Fruit fly (Drosophila melanogaster) whole organism, adult: ENCODE data around the gene CG9395.

Experiments
- CG11617 ChIP-seq: fragments of 200-800 bp; sonication (Bioruptor generic); optimal IDR thresholded peaks from 2 replicates; lab custom pipeline; 2017; ENCODE audit warnings: mild to moderate bottlenecking, missing biosample characterization, missing genetic modification reagents, missing genetic modification characterization
- CG12768 ChIP-seq: fragments of 200-800 bp; sonication (Bioruptor generic); optimal IDR thresholded peaks from 2 replicates; lab custom pipeline; 2017; ENCODE audit warnings: missing biosample characterization, missing genetic modification characterization, mild to moderate bottlenecking, moderate library complexity, missing genetic modification reagents
- CG14711 ChIP-seq: fragments of 200-800 bp; sonication (Bioruptor generic); optimal IDR thresholded peaks from 2 replicates; lab custom pipeline; 2018; ENCODE audit warnings: missing biosample characterization, mild to moderate bottlenecking, missing genetic modification characterization, moderate library complexity
- CG1620 ChIP-seq: fragments of 200-800 bp; sonication (Bioruptor generic); optimal IDR thresholded peaks from 2 replicates; lab custom pipeline; 2016; ENCODE audit warnings: missing biosample characterization, missing genetic modification characterization
- CG33017 ChIP-seq: fragments of 200-800 bp; sonication (Bioruptor generic); optimal IDR thresholded peaks from 2 replicates; lab custom pipeline; 2018; ENCODE audit warnings: missing biosample characterization, mild to moderate bottlenecking, missing genetic modification characterization, moderate library complexity
- CG5204 ChIP-seq: fragments of 200-800 bp; sonication (Bioruptor generic); optimal IDR thresholded peaks from 2 replicates; lab custom pipeline; 2016; ENCODE audit warnings: missing biosample characterization, missing genetic modification characterization
- CG7045 ChIP-seq: fragments of 200-800 bp; sonication (Bioruptor generic); optimal IDR thresholded peaks from 2 replicates; lab custom pipeline; 2017; ENCODE audit warnings: missing biosample characterization, mild to moderate bottlenecking, missing genetic modification characterization
- CG7101 ChIP-seq: fragments of 200-800 bp; sonication (Bioruptor generic); optimal IDR thresholded peaks from 2 replicates; lab custom pipeline; 2018; ENCODE audit warnings: missing biosample characterization, mild to moderate bottlenecking, missing genetic modification characterization, moderate library complexity
- Clk ChIP-seq: fragments of 200-800 bp; sonication (Bioruptor generic); optimal IDR thresholded peaks from 2 replicates; lab custom pipeline; 2017; ENCODE audit warnings: missing biosample characterization, missing genetic modification characterization
- Crg-1 ChIP-seq: fragments of 200-800 bp; sonication (Bioruptor generic); optimal IDR thresholded peaks from 2 replicates; lab custom pipeline; 2016; ENCODE audit warnings: missing biosample characterization, missing genetic modification characterization
- Hr96 ChIP-seq: fragments of 200-800 bp; sonication (Bioruptor generic); optimal IDR thresholded peaks from 2 replicates; lab custom pipeline; 2016; ENCODE audit warnings: missing biosample characterization, missing genetic modification characterization
- Mnt ChIP-seq: fragments of 200-800 bp; sonication (Bioruptor generic); optimal IDR thresholded peaks from 2 replicates; lab custom pipeline; 2016; ENCODE audit warnings: missing biosample characterization, mild to moderate bottlenecking, missing genetic modification characterization
- bab1 ChIP-seq: fragments of 200-800 bp; sonication (Bioruptor generic); optimal IDR thresholded peaks from 3 replicates; lab custom pipeline; 2019; ENCODE audit warnings: missing biosample characterization, mild to moderate bottlenecking, missing genetic modification characterization, moderate library complexity
- cic ChIP-seq: fragments of 200-800 bp; sonication (Bioruptor generic); optimal IDR thresholded peaks from 2 replicates; lab custom pipeline; 2017; ENCODE audit warnings: missing biosample characterization, mild to moderate bottlenecking, missing genetic modification characterization, moderate library complexity
- cnc ChIP-seq, 2 experiments: fragments of >200 bp; optimal IDR thresholded peaks; 2 replicates each; lab custom pipeline; 2017
- kay ChIP-seq: fragments of 200-800 bp; sonication (Bioruptor generic); peaks from one replicate; lab custom pipeline; 2016; ENCODE audit warnings: missing biosample characterization, missing genetic modification characterization, borderline replicate concordance
- ovo ChIP-seq: fragments of 200-800 bp; sonication (Bioruptor generic); optimal IDR thresholded peaks from 2 replicates; lab custom pipeline; 2016; ENCODE audit warnings: missing biosample characterization, missing genetic modification characterization
- pad ChIP-seq: fragments of 200-800 bp; sonication (Bioruptor generic); optimal IDR thresholded peaks from 3 replicates; lab custom pipeline; 2017; ENCODE audit warnings: missing biosample characterization, missing genetic modification characterization, mild to moderate bottlenecking, moderate library complexity, missing genetic modification reagents
- tj ChIP-seq: fragments of 200-800 bp; sonication (Bioruptor generic); optimal IDR thresholded peaks from 3 replicates; lab custom pipeline; 2017; ENCODE audit warnings: missing biosample characterization, mild to moderate bottlenecking, missing genetic modification characterization, moderate library complexity
- toe ChIP-seq: fragments of 200-800 bp; sonication (Bioruptor generic); optimal IDR thresholded peaks from 2 replicates; lab custom pipeline; 2016; ENCODE audit warnings: missing biosample characterization, missing genetic modification characterization

Gene CG9395

DNA sequence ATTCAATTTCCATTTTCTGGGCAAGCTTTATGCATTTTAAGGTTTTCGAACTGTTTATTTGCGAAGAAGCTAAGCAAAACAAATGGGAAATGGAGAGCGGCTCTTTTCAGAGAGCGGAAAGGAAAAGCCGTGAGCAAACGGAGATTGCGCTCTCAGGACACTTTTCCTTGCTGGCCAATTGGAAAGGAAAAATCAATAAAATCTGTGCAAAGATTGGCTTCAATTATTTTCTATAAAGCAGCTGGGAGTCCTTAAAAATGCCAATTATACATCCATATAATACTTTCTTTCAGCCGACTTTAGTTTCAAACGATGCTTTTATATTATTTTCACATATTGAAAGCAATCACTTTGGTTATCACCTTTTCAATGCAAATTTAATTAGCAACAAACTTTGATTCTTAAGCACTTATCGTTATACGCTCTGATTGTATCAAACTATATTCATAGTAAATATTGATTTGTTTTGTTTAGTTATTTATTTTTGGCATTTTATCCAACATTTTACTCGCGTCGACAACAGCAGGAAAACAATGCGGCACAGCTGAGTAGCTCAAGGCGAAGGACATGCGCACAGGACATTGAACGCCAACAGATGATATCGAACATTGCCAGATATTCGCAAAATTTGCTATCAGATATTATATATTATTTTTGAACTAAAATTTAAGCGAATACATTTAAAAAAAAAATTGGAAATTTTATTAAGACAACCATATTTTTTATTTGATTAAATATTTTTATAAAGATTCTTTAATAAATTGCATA is at the start of gene CG9395:
Gene CG9395, minus strand, starts transcription at position 494 of the 768 bp plus-strand sequence.
- TF ChIP-seq CG12768 (GFP tag; lab: Kevin White, UChicago), result no peak
- no peak for TF ChIP-seq bab1 (GFP tag; lab: Kevin White, UChicago)
- TF ChIP-seq Clk (GFP tag; lab: Kevin White, UChicago), result no peak

DNA sequence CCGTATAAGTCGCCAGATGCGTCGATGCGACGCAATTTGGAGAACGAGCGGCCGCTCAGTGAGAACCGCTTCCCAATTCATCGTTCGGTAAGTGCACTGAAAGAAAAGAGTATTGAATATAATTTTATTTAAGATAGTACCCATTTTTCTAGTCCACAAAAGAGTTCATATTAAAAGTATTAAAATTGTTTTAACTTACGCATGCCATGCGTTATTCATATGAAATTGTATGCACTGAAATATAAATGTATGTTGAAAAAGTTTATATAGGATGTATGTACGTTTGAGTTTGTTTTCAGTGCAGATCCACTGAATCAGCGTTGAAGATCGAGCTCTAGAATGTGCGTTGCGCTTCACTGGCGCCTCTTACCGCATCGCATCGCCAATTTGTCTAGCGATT is 44.7 kb upstream of the CG9395 start:
- TF ChIP-seq CG5204 (GFP tag; lab: Kevin White, UChicago), result peak; percentile 7
- no peak for TF ChIP-seq Mnt (GFP tag; lab: Kevin White, UChicago)
- peak; percentile 37 for TF ChIP-seq toe
- peak; percentile 25 for TF ChIP-seq CG7101 (tag; lab: Kevin White, UChicago)
- TF ChIP-seq bab1 (GFP tag; lab: Kevin White, UChicago), result peak; percentile 54
- peak; percentile 0 for TF ChIP-seq CG33017 (tag; lab: Kevin White, UChicago)

DNA sequence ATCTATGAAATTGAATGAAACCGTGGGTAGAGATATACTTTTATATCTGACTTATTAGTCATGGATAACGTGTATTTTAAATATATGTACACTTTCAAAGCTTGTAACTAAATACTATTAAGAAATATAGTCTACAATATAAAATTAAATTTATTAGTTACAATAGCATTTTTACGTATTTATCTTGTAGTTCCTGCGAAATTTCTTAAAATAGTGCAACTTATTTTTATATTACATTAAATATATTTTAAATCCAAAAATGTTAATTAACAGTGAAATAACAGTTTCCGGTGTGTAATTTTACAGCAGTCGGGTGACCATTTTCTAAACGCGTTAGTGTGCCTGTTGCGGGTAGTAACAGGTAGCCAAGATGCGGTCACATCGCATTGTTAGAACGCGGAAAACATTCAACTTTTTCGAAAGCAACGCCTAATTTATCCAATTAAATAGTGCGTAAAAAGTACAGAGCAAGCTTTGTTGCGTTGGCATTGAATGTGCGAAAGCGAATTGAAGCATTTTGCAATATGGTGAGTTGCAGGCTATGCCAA is 43.8 kb upstream of the CG9395 start, which contains the start of the genes CG10859 and CG7110:
Gene CG10859, minus strand, starts transcription at position 51 of the 548 bp plus-strand sequence.
Gene CG7110, plus strand, starts transcription at position 378 of the 548 bp plus-strand sequence.
- TF ChIP-seq CG7045 (GFP tag; lab: Kevin White, UChicago) (peak; percentile 44), CG5204 (GFP tag; lab: Kevin White, UChicago) (no peak), CG7101 (tag; lab: Kevin White, UChicago) (peak; percentile 72), Clk (GFP tag; lab: Kevin White, UChicago) (no peak), CG1620 (GFP tag; lab: Kevin White, UChicago) (peak; percentile 18), cnc (optimal IDR thresholded peaks at IDR 0.05; lab: Kevin White, UChicago) (no peak), pad (GFP tag; lab: Kevin White, UChicago) (peak; percentile 28), Crg-1 (GFP tag; lab: Kevin White, UChicago) (peak; percentile 50), Hr96 (GFP tag; lab: Kevin White, UChicago) (no peak), CG11617 (peak; percentile 5), tj (no peak), ovo (GFP tag; lab: Kevin White, UChicago) (peak; percentile 11), kay (GFP tag; lab: Kevin White, UChicago) (no peak), CG12768 (GFP tag; lab: Kevin White, UChicago) (no peak), CG14711 (tag; lab: Kevin White, UChicago) (peak; percentile 46), toe (no peak), bab1 (GFP tag; lab: Kevin White, UChicago) (peak; percentile 97), Mnt (GFP tag; lab: Kevin White, UChicago) (peak; percentile 41), CG33017 (tag; lab: Kevin White, UChicago) (peak; percentile 25), cic (GFP tag; lab: Kevin White, UChicago) (no peak)

DNA sequence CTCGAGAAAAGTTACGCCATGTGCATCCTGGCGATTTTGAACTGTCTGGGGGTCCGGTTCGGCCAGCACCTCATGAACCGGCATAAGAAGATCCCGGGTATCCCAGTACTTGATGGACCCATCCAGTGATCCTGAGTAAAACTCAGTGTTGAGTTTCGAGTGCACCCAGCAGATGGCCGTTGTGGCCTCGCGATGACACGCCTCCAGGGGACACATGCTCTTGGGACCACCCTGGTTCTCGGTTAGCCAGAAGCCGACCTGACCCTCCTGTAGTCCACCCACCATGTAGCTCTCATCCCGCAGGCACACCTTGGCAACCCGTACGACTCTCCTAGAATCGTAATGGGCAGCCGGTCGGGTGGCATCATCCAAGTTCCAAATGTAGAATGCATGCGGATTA is 42.5 kb upstream of the CG9395 start:
- no peak for TF ChIP-seq Mnt (GFP tag; lab: Kevin White, UChicago)
- TF ChIP-seq ovo (GFP tag; lab: Kevin White, UChicago), result no peak
- no peak for TF ChIP-seq Clk (GFP tag; lab: Kevin White, UChicago)
- no peak for TF ChIP-seq CG11617
- no peak for TF ChIP-seq toe

DNA sequence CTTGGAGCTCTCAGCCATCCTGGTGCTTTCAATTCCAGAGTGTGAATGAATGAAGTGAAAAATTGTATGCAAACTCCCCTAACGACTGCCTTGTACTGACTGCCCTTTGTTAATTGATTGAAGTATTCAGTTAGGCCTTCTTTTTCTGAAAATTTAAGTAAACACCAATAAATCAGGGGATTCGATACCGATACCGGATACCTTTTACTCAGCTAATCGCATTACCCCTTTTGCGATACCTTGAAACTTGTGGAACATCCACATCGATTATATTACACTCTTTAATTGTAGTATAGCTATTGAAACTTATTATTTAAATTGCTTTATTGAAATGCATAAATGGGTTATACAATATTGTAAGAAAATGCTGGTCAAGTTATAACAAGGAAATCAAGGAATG is 41.2 kb upstream of the CG9395 start, which contains the start of gene CG16957:
Gene CG16957, minus strand, starts transcription at position 101 of the 400 bp plus-strand sequence.
- no peak for TF ChIP-seq ovo (GFP tag; lab: Kevin White, UChicago)
- no peak for TF ChIP-seq CG11617

DNA sequence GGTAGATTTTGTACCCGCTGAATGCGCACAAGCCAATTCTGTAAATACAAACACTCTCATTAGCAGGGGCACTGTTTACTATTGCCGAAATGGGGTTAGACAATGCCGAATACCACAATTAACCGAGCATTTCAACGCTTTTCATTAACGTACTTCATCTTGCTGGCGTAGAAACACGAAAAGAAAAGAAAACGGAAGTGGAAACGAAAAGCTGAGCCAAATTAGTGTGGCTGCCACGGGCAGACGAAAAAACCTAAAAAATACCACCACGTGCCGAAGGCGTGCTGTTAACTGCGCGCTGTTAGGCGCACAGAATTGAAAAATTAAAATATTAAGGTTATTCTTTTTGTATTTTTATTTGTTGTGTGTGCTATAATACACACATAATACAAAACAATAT is 40.0 kb upstream of the CG9395 start, which contains the start of gene RpL24:
Gene RpL24, minus strand, starts transcription at position 229 of the 400 bp plus-strand sequence.
- TF ChIP-seq pad (GFP tag; lab: Kevin White, UChicago), result peak; percentile 87
- TF ChIP-seq Hr96 (GFP tag; lab: Kevin White, UChicago), result peak; percentile 90
- TF ChIP-seq cnc (optimal IDR thresholded peaks at IDR 0.05; lab: Kevin White, UChicago), result no peak
- TF ChIP-seq CG5204 (GFP tag; lab: Kevin White, UChicago), result peak; percentile 89
- TF ChIP-seq kay (GFP tag; lab: Kevin White, UChicago), result no peak
- peak; percentile 95 for TF ChIP-seq ovo (GFP tag; lab: Kevin White, UChicago)
- peak; percentile 85 for TF ChIP-seq toe
- peak; percentile 85 for TF ChIP-seq CG14711 (tag; lab: Kevin White, UChicago)
- peak; percentile 97 for TF ChIP-seq CG11617
- peak; percentile 99 for TF ChIP-seq Mnt (GFP tag; lab: Kevin White, UChicago)
- TF ChIP-seq CG33017 (tag; lab: Kevin White, UChicago), result peak; percentile 88
- peak; percentile 91 for TF ChIP-seq CG12768 (GFP tag; lab: Kevin White, UChicago)
- peak; percentile 65 for TF ChIP-seq Clk (GFP tag; lab: Kevin White, UChicago)
- peak; percentile 79 for TF ChIP-seq cic (GFP tag; lab: Kevin White, UChicago)
- TF ChIP-seq CG7101 (tag; lab: Kevin White, UChicago), result peak; percentile 96
- TF ChIP-seq CG7045 (GFP tag; lab: Kevin White, UChicago), result peak; percentile 89
- TF ChIP-seq Crg-1 (GFP tag; lab: Kevin White, UChicago), result peak; percentile 98
- peak; percentile 98 for TF ChIP-seq CG1620 (GFP tag; lab: Kevin White, UChicago)
- TF ChIP-seq bab1 (GFP tag; lab: Kevin White, UChicago), result peak; percentile 99
- peak; percentile 77 for TF ChIP-seq tj
